Fruit fly (Drosophila melanogaster): ENCODE measurements around the gene ppk14.

Gene ppk14

dm6 chr2L:6323536-6324385 is 31.0 kb upstream of the ppk14 start, which contains the start of gene PDZ-GEF (continued):
- TF ChIP-seq CG11247 (GFP tag; IDR thresholded peaks at IDR 0.05), result peak; percentile 66
- peak; percentile 98 for TF ChIP-seq CTCF (GFP tag; optimal IDR thresholded peaks at IDR 0.05)
- no peak for TF ChIP-seq klu (GFP tag; IDR thresholded peaks at IDR 0.05)
- peak; percentile 16 for TF ChIP-seq HLH54F (GFP tag; optimal IDR thresholded peaks at IDR 0.05)
- peak; percentile 44; the same call in 1 of the 2 replicates for TF ChIP-seq NFAT (GFP tag; IDR thresholded peaks at IDR 0.05)
- 0 out of 3 replicates have a peak, but pooled peaks have one; percentile 41 for TF ChIP-seq so (GFP tag; IDR thresholded peaks at IDR 0.05)
- TF ChIP-seq Hmx (GFP tag; optimal IDR thresholded peaks at IDR 0.05), result no peak
- no peak for TF ChIP-seq sr (GFP tag; IDR thresholded peaks at IDR 0.05)
- TF ChIP-seq Nf-YC (tag; optimal IDR thresholded peaks at IDR 0.05), result no peak
- no peak; the same call in 2 of the 3 replicates for TF ChIP-seq CG17361 (GFP tag; IDR thresholded peaks at IDR 0.05)
- peak; percentile 57; the same call in 1 of the 2 replicates for TF ChIP-seq sna (GFP tag; IDR thresholded peaks at IDR 0.05; ENCODE audit: partially characterized antibody)
- no peak for TF ChIP-seq kni (GFP tag; optimal IDR thresholded peaks at IDR 0.05)
- TF ChIP-seq CG12391 (tag; optimal IDR thresholded peaks at IDR 0.05), result peak; percentile 46
- TF ChIP-seq CG18599 (GFP tag; optimal IDR thresholded peaks at IDR 0.05), result peak; percentile 7
- no peak for TF ChIP-seq CG6254 (GFP tag; optimal IDR thresholded peaks at IDR 0.05)
- TF ChIP-seq bbx (GFP tag; IDR thresholded peaks at IDR 0.05; ENCODE audit: partially characterized antibody), result peak; percentile 53; the same call in 1 of the 2 replicates
- TF ChIP-seq gce (GFP tag; IDR thresholded peaks at IDR 0.05), result no peak
- TF ChIP-seq ken (GFP tag; IDR thresholded peaks at IDR 0.05), result peak; percentile 67; the same call in 2 of the 3 replicates
- TF ChIP-seq Adf1 (GFP tag; IDR thresholded peaks at IDR 0.05), result no peak
- no peak for TF ChIP-seq CG12769 (tag; optimal IDR thresholded peaks at IDR 0.05)
- no peak for TF ChIP-seq abd-A (tag; optimal IDR thresholded peaks at IDR 0.05)
- TF ChIP-seq crp (GFP tag; optimal IDR thresholded peaks at IDR 0.05), result no peak
- TF ChIP-seq CG10274 (GFP tag; optimal IDR thresholded peaks at IDR 0.05), result no peak
- no peak for TF ChIP-seq CG15514 (GFP tag; optimal IDR thresholded peaks at IDR 0.05)
- TF ChIP-seq CG12155 (GFP tag; optimal IDR thresholded peaks at IDR 0.05), result peak; percentile 47
- TF ChIP-seq CG18619 (GFP tag; optimal IDR thresholded peaks at IDR 0.05), result peak; percentile 14
- TF ChIP-seq CG33213 (GFP tag; optimal IDR thresholded peaks at IDR 0.05), result peak; percentile 92
- TF ChIP-seq CoRest (tag; optimal IDR thresholded peaks at IDR 0.05), result no peak
- no peak; the same call in 1 of the 2 replicates for TF ChIP-seq CG31441 (GFP tag; IDR thresholded peaks at IDR 0.05)
- TF ChIP-seq CG17359 (tag; optimal IDR thresholded peaks at IDR 0.05), result no peak
- TF ChIP-seq Hr39 (optimal IDR thresholded peaks at IDR 0.05), result no peak
- no peak; the same call in 2 of the 3 replicates for TF ChIP-seq HLH4C (GFP tag; IDR thresholded peaks at IDR 0.05; ENCODE audit: partially characterized antibody)
- TF ChIP-seq Sry-β (GFP tag; optimal IDR thresholded peaks at IDR 0.05), result no peak
- TF ChIP-seq CG14050 (GFP tag; IDR thresholded peaks at IDR 0.05), result no peak
- no peak for TF ChIP-seq NfI (GFP tag; optimal IDR thresholded peaks at IDR 0.05)
- TF ChIP-seq ac (GFP tag; optimal IDR thresholded peaks at IDR 0.05), result no peak
- TF ChIP-seq Med (GFP tag), result peak; percentile 96
- peak; percentile 95 for TF ChIP-seq CG9797 (GFP tag; optimal IDR thresholded peaks at IDR 0.05)
- peak; percentile 16; the same call in 1 of the 2 replicates for TF ChIP-seq lmd (GFP tag; IDR thresholded peaks at IDR 0.05)
- TF ChIP-seq Lpt (GFP tag; optimal IDR thresholded peaks at IDR 0.05), result no peak
- TF ChIP-seq CG11560 (tag; IDR thresholded peaks at IDR 0.05), result no peak
- no peak for TF ChIP-seq CG7928 (GFP tag; optimal IDR thresholded peaks at IDR 0.05)
- TF ChIP-seq Antp (GFP tag; optimal IDR thresholded peaks at IDR 0.05), result peak; percentile 56
- TF ChIP-seq Max (GFP tag; optimal IDR thresholded peaks at IDR 0.05), result peak; percentile 34
- no peak for TF ChIP-seq CG1832 (GFP tag; optimal IDR thresholded peaks at IDR 0.05)
- TF ChIP-seq corto (GFP tag; optimal IDR thresholded peaks at IDR 0.05), result no peak
- TF ChIP-seq Lhr (GFP tag; optimal IDR thresholded peaks at IDR 0.05), result peak; percentile 96
- peak; percentile 27 for TF ChIP-seq CG12942 (GFP tag; optimal IDR thresholded peaks at IDR 0.05)
- TF ChIP-seq Doc2 (GFP tag; IDR thresholded peaks at IDR 0.05), result no peak
